Worm (Caenorhabditis elegans): Measurements from ENCODE around the gene C02F5.14.

Gene C02F5.14

DNA sequence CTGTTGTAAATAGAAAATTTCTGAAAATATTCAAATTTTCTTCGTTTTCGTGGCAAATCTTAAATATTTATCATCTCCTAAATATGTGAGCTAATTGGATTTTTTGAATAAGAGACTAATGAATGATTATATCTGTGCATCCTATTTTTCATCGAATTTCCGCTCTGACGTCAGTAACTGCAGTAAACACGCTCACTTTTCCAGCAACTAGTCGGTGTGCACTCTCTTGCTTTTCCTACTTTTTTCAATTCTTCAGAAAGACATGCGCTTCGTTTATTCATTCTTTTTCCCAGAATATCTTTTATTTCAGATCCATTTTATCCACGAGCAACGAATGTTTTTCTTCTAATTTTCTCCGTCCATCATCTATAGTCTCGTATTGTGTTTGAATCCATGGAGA, 5.8 kb downstream of the C02F5.14 start:
- TF ChIP-seq unc-55 (GFP tag; optimal IDR thresholded peaks at IDR 0.05), result no peak

ce11 chrIII:8228916-8229315, 6.4 kb downstream of the C02F5.14 start:
- TF ChIP-seq tbx-2 (tag; optimal IDR thresholded peaks at IDR 0.05), result no peak
- no peak for TF ChIP-seq unc-42 (tag; optimal IDR thresholded peaks at IDR 0.05)
- no peak for TF ChIP-seq F13H6.1 (tag; optimal IDR thresholded peaks at IDR 0.05)
- TF ChIP-seq unc-55 (GFP tag; optimal IDR thresholded peaks at IDR 0.05), result no peak
- no peak for TF ChIP-seq K02D7.2 (tag; optimal IDR thresholded peaks at IDR 0.05)
- no peak for TF ChIP-seq C08G9.2 (tag; optimal IDR thresholded peaks at IDR 0.05)
- TF ChIP-seq fax-1 (tag; optimal IDR thresholded peaks at IDR 0.05), result no peak
- no peak for TF ChIP-seq hlh-8 (tag; optimal IDR thresholded peaks at IDR 0.05)
- TF ChIP-seq elt-2 (tag; optimal IDR thresholded peaks at IDR 0.05), result no peak
- no peak for TF ChIP-seq K09A11.1 (tag; optimal IDR thresholded peaks at IDR 0.05; ENCODE audit: insufficient read depth)
- no peak for TF ChIP-seq syd-9 (tag; optimal IDR thresholded peaks at IDR 0.05)
- TF ChIP-seq lim-6 (tag; optimal IDR thresholded peaks at IDR 0.05), result no peak
- no peak for TF ChIP-seq ceh-18 (tag; optimal IDR thresholded peaks at IDR 0.05)
- TF ChIP-seq ceh-6 (GFP tag; optimal IDR thresholded peaks at IDR 0.05), result no peak
- TF ChIP-seq ceh-48 (tag; optimal IDR thresholded peaks at IDR 0.05), result no peak
- no peak for TF ChIP-seq nfya-1 (tag; optimal IDR thresholded peaks at IDR 0.05)
- TF ChIP-seq sox-4 (tag; optimal IDR thresholded peaks at IDR 0.05), result no peak
- no peak for TF ChIP-seq pha-2 (tag; optimal IDR thresholded peaks at IDR 0.05)

- TF ChIP-seq rnt-1 (tag; optimal IDR thresholded peaks at IDR 0.05), result peak; percentile 57
- TF ChIP-seq ceh-6 (GFP tag; optimal IDR thresholded peaks at IDR 0.05), result no peak
- no peak for TF ChIP-seq ref-2 (tag; optimal IDR thresholded peaks at IDR 0.05)
- TF ChIP-seq hlh-6 (tag; optimal IDR thresholded peaks at IDR 0.05), result no peak
- no peak for TF ChIP-seq C38D4.7 (GFP tag; optimal IDR thresholded peaks at IDR 0.05)
- no peak for TF ChIP-seq ttx-3 (tag; optimal IDR thresholded peaks at IDR 0.05)
- no peak for TF ChIP-seq ceh-24 (tag; optimal IDR thresholded peaks at IDR 0.05)
- no peak for TF ChIP-seq fkh-10 (GFP tag; optimal IDR thresholded peaks at IDR 0.05)
- TF ChIP-seq nhr-11 (tag; optimal IDR thresholded peaks at IDR 0.05), result no peak
- no peak for TF ChIP-seq pha-2 (tag; optimal IDR thresholded peaks at IDR 0.05)
- no peak for TF ChIP-seq unc-86 (tag; optimal IDR thresholded peaks at IDR 0.05)
- peak; percentile 1 for TF ChIP-seq unc-42 (tag; optimal IDR thresholded peaks at IDR 0.05)
- peak; percentile 16 for TF ChIP-seq ztf-16 (tag; optimal IDR thresholded peaks at IDR 0.05)
- TF ChIP-seq elt-4 (tag; optimal IDR thresholded peaks at IDR 0.05), result no peak
- peak; percentile 52 for TF ChIP-seq nfya-1 (tag; optimal IDR thresholded peaks at IDR 0.05)
- TF ChIP-seq unc-3 (GFP tag; conservative IDR thresholded peaks at IDR 0.05), result no peak
- TF ChIP-seq unc-3 (tag; optimal IDR thresholded peaks at IDR 0.05), result no peak
- no peak for TF ChIP-seq sdc-2 (tag; optimal IDR thresholded peaks at IDR 0.05)
- TF ChIP-seq sox-2 (GFP tag; IDR thresholded peaks at IDR 0.05), result no peak
- no peak for TF ChIP-seq ceh-22 (tag; optimal IDR thresholded peaks at IDR 0.05)
- no peak for TF ChIP-seq ceh-45 (GFP tag; IDR thresholded peaks at IDR 0.05)
- TF ChIP-seq che-1 (tag; optimal IDR thresholded peaks at IDR 0.05), result no peak
- no peak for TF ChIP-seq sox-4 (tag; optimal IDR thresholded peaks at IDR 0.05)
- TF ChIP-seq K09A11.1 (tag; optimal IDR thresholded peaks at IDR 0.05; ENCODE audit: insufficient read depth), result no peak
- no peak for TF ChIP-seq K02D7.2 (tag; optimal IDR thresholded peaks at IDR 0.05)
- TF ChIP-seq pax-1 (tag; optimal IDR thresholded peaks at IDR 0.05), result no peak
- no peak for TF ChIP-seq ceh-30 (tag; optimal IDR thresholded peaks at IDR 0.05)
- TF ChIP-seq pros-1 (tag; optimal IDR thresholded peaks at IDR 0.05), result no peak
- TF ChIP-seq ceh-18 (tag; optimal IDR thresholded peaks at IDR 0.05), result peak; percentile 57
- no peak for TF ChIP-seq gmeb-2 (tag; optimal IDR thresholded peaks at IDR 0.05)
- no peak for TF ChIP-seq Y22D7AL.16 (tag; optimal IDR thresholded peaks at IDR 0.05)
- TF ChIP-seq tbx-2 (tag; optimal IDR thresholded peaks at IDR 0.05), result peak; percentile 66
- no peak for TF ChIP-seq pha-4 (tag; optimal IDR thresholded peaks at IDR 0.05)
- TF ChIP-seq eyg-1 (tag; optimal IDR thresholded peaks at IDR 0.05), result no peak
- peak; percentile 77 for TF ChIP-seq unc-55 (GFP tag; optimal IDR thresholded peaks at IDR 0.05)
- TF ChIP-seq ceh-34 (tag; optimal IDR thresholded peaks at IDR 0.05), result peak; percentile 73
- TF ChIP-seq ceh-48 (tag; optimal IDR thresholded peaks at IDR 0.05), result no peak
- TF ChIP-seq mec-3 (tag; optimal IDR thresholded peaks at IDR 0.05; ENCODE audit: borderline replicate concordance), result no peak
- TF ChIP-seq ceh-14 (tag; optimal IDR thresholded peaks at IDR 0.05), result peak; percentile 13
- no peak for TF ChIP-seq lim-6 (tag; optimal IDR thresholded peaks at IDR 0.05)
- no peak for TF ChIP-seq hlh-8 (tag; optimal IDR thresholded peaks at IDR 0.05)
- TF ChIP-seq tbx-7 (tag; optimal IDR thresholded peaks at IDR 0.05), result no peak
- no peak for TF ChIP-seq ceh-9 (tag; optimal IDR thresholded peaks at IDR 0.05)
Observed at ce11 chrIII:8227511-8227910, 7.8 kb downstream of the C02F5.14 start, which contains the start of gene fbxl-1. TSS of gene fbxl-1 (plus strand) at chrIII:8227830.
